Worm (Caenorhabditis elegans) whole organism, mixed stage, embryonic: ENCODE results near the gene mltn-3.

Source experiments
- bed-3 ChIP-seq: fragments of 200-800 bp; sonication (Bioruptor generic); optimal IDR thresholded peaks from 3 replicates; lab custom pipeline; 2018; ENCODE audit warnings: mild to moderate bottlenecking, missing genetic modification characterization, moderate library complexity, missing compliant biosample characterization
- ces-1 ChIP-seq: fragments of 150-350 bp; optimal IDR thresholded peaks from 2 replicates; lab custom pipeline; 2014; ENCODE audit warnings: missing biosample characterization, missing genetic modification reagents, missing genetic modification characterization
- drap-1 ChIP-seq: fragments of 200-800 bp; sonication (Bioruptor generic); optimal IDR thresholded peaks from 3 replicates; lab custom pipeline; 2018; ENCODE audit warnings: mild to moderate bottlenecking, missing genetic modification characterization, missing compliant biosample characterization
- elt-1 ChIP-seq: sonication (generic microtip); optimal IDR thresholded peaks from 2 replicates; lab custom pipeline; 2017; ENCODE audit warnings: missing genetic modification characterization, mild to moderate bottlenecking, missing compliant biosample characterization, antibody characterized with exemption, moderate library complexity, borderline replicate concordance; ENCODE audit not compliant: insufficient read depth
- lsy-2 ChIP-seq: fragments of 150-350 bp; optimal IDR thresholded peaks from 2 replicates; lab custom pipeline; 2014; ENCODE audit warnings: missing biosample characterization, missing genetic modification characterization
- mep-1 ChIP-seq: fragments of 150-350 bp; optimal IDR thresholded peaks from 2 replicates; lab custom pipeline; 2017; ENCODE audit warnings: missing biosample characterization, missing genetic modification reagents, missing genetic modification characterization, inconsistent platforms
- nhr-2 ChIP-seq: fragments of 150-350 bp; optimal IDR thresholded peaks from 2 replicates; lab custom pipeline; 2014; ENCODE audit warnings: missing biosample characterization, missing genetic modification characterization
- snpc-4 ChIP-seq: fragments of 150-350 bp; optimal IDR thresholded peaks from 2 replicates; lab custom pipeline; 2014; ENCODE audit warnings: missing biosample characterization, missing genetic modification characterization
- ztf-11 ChIP-seq: fragments of 150-350 bp; optimal IDR thresholded peaks from 2 replicates; lab custom pipeline; 2014; ENCODE audit warnings: missing biosample characterization, missing genetic modification characterization

DNA sequence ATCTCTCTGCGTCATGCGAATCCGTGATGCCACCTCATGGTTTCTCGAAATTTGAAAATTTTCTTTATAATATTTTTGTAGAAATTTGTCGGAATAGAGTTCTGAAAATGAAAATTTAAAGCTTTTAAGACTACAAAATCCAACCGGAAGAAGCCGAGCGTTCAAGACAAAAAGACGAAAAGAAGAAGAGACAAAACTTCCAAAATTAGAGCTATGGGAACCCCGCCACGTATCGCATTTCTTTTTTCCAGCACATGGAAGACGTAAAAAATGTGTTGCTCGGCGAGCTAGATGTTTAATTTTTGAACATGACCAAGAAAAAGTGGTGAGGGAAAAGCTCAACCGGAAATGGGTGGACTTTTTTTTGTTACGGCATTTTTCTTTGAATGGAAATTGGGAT is 14.1 kb upstream of the mltn-3 start, which contains the start of gene W02B8.1:
- TF ChIP-seq ces-1 (GFP tag; lab: Kevin White, UChicago) (no peak), elt-1 (tag; lab: Kevin White, UChicago) (no peak), snpc-4 (tag; lab: Kevin White, UChicago) (no peak), ztf-11 (no peak), bed-3 (GFP tag; lab: Kevin White, UChicago) (no peak), mep-1 (tag; lab: Kevin White, UChicago) (no peak), nhr-2 (tag; lab: Kevin White, UChicago) (no peak), lsy-2 (no peak), drap-1 (no peak)
